Worm (Caenorhabditis elegans) whole organism, late embryonic: Measurements from ENCODE around the gene vkmt-1.
"Not testable (repeated sequence)": the region's sequence is repeated elsewhere in the genome, so short reads cannot be mapped to it uniquely, and the experiment has no call there.

Source experiments
- ceh-18 ChIP-seq: sonication (generic microtip); optimal IDR thresholded peaks from 2 replicates; lab custom pipeline; 2016; ENCODE audit warnings: missing genetic modification characterization, missing compliant biosample characterization
- ceh-19 ChIP-seq: fragments of 200-800 bp; sonication (Bioruptor generic); optimal IDR thresholded peaks from 2 replicates; lab custom pipeline; 2018; ENCODE audit warnings: mild to moderate bottlenecking, missing genetic modification characterization, missing compliant biosample characterization
- ceh-34 ChIP-seq: sonication (generic microtip); optimal IDR thresholded peaks from 2 replicates; lab custom pipeline; 2016; ENCODE audit warnings: mild to moderate bottlenecking, missing genetic modification characterization, missing compliant biosample characterization
- dmd-4 ChIP-seq: sonication (generic microtip); optimal IDR thresholded peaks from 2 replicates; lab custom pipeline; 2016; ENCODE audit warnings: borderline replicate concordance, missing genetic modification characterization, missing compliant biosample characterization
- elt-2 ChIP-seq: sonication (generic microtip); optimal IDR thresholded peaks from 2 replicates; lab custom pipeline; 2016; ENCODE audit warnings: missing genetic modification reagents, missing genetic modification characterization, missing compliant biosample characterization
- hlh-15 ChIP-seq: sonication (generic microtip); optimal IDR thresholded peaks from 2 replicates; lab custom pipeline; 2016; ENCODE audit warnings: missing genetic modification characterization, missing compliant biosample characterization
- mec-3 ChIP-seq: sonication (generic microtip); optimal IDR thresholded peaks from 2 replicates; lab custom pipeline; 2016; ENCODE audit warnings: borderline replicate concordance, missing genetic modification characterization, missing compliant biosample characterization
- ref-2 ChIP-seq: sonication (generic microtip); optimal IDR thresholded peaks from 2 replicates; lab custom pipeline; 2016; ENCODE audit warnings: missing genetic modification characterization, missing compliant biosample characterization
- sdc-2 ChIP-seq: sonication (generic microtip); optimal IDR thresholded peaks from 2 replicates; lab custom pipeline; 2016; ENCODE audit warnings: missing genotype, missing genetic modification characterization, missing compliant biosample characterization
- syd-9 ChIP-seq: sonication (generic microtip); optimal IDR thresholded peaks from 2 replicates; lab custom pipeline; 2016; ENCODE audit warnings: mild to moderate bottlenecking, missing genetic modification characterization, moderate library complexity, missing compliant biosample characterization

Gene vkmt-1

DNA sequence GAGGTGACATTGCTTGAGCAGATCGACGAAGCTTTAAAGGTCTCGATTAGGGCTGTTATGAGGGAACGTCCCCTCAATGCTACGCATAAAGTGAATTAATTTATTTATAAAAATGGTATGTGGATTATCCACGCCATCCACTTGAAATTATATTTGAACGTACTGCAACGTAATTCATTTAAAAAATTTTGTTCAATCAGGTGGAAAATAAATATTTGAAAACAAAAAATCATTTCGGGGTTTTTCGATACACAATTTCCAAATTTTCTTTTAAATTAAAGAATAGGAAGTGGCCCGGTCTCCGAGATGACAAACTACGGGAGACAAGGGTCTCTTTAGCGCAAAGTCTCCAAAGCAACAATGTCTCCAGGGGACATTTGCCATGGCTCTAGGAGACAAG is 33.1 kb downstream of the vkmt-1 start, which contains the start of gene oac-58:
Gene oac-58, minus strand, starts transcription at position 101 of the 400 bp plus-strand sequence.
- no peak for TF ChIP-seq syd-9 (tag; lab: Kevin White, UChicago)
- no peak for TF ChIP-seq hlh-15 (tag; lab: Kevin White, UChicago)
- no peak for TF ChIP-seq ref-2 (tag; lab: Kevin White, UChicago)
- TF ChIP-seq elt-2: no peak
- no peak for TF ChIP-seq ceh-18 (tag; lab: Kevin White, UChicago)
- TF ChIP-seq mec-3 (tag; lab: Kevin White, UChicago): no peak
- TF ChIP-seq ceh-19: no peak

DNA sequence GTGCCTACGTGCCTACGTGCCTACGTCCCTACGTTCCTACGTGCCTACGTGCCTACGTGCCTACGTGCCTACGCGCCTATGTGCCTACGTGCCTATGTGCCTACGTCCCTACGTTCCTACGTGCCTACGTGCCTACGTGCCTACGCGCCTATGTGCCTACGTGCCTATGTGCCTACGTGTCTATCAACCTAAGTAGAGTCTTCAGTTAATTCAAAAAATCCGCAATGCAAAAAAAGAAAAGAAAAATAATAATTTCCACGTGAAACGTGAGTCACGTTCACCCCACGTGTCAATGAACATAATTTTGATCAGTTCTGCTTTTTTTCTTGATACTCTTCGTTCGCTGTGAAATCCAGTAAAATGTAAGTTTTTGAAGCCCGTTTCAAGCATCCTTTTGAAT is 48.4 kb downstream of the vkmt-1 start, which contains the start of gene F19B6.3:
Gene F19B6.3, plus strand, starts transcription at position 301 of the 400 bp plus-strand sequence.
- TF ChIP-seq ceh-34 (tag; lab: Kevin White, UChicago); dmd-4; sdc-2 (tag; lab: Kevin White, UChicago): not testable (repeated sequence)
